Worm (Caenorhabditis elegans): ENCODE data around the gene Y75B8A.32.

The Y75B8A.32 gene

DNA sequence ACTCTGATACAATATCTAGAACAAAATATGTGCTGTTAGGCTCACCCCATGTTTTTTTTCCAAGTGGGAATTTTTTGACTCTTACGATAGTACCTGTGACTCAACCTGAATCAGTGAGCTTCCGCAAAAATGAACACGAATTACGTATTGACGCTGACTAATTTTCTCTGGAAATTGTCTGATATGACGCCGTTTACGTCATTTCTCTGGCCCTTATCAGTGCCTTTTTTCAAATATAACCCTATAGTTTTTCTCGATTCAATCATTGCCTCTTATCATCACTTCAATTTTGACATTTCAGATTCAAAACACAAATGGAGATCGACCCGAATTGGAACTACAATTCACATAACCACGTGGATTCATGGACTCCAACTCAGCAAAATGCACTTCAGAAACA lies 39.6 kb downstream of the Y75B8A.32 start, which contains the start of gene Y75B8A.28:
Gene Y75B8A.28 (plus strand): TSS at position 296 of the 400 bp plus-strand sequence.
- no peak for TF ChIP-seq ztf-4 (tag; optimal IDR thresholded peaks at IDR 0.05)
- no peak for TF ChIP-seq aly-2 (tag; optimal IDR thresholded peaks at IDR 0.05)
- TF ChIP-seq mml-1 (tag; optimal IDR thresholded peaks at IDR 0.05) = no peak
- no peak for TF ChIP-seq nhr-43 (tag; optimal IDR thresholded peaks at IDR 0.05; ENCODE audit: poor library complexity, severe bottlenecking)
- TF ChIP-seq hmg-11 (tag; optimal IDR thresholded peaks at IDR 0.05) = no peak
- no peak for TF ChIP-seq unc-62 (GFP tag; optimal IDR thresholded peaks at IDR 0.05)
- TF ChIP-seq ama-1 (optimal IDR thresholded peaks at IDR 0.05) = no peak
- TF ChIP-seq nhr-77 (tag; optimal IDR thresholded peaks at IDR 0.05) = no peak
- peak; percentile 99 for TF ChIP-seq pqm-1 (tag; optimal IDR thresholded peaks at IDR 0.05)
- no peak for TF ChIP-seq nhr-11 (tag; optimal IDR thresholded peaks at IDR 0.05)
- peak; percentile 96 for TF ChIP-seq elt-2 (tag; optimal IDR thresholded peaks at IDR 0.05)
- no peak for TF ChIP-seq zag-1 (tag; optimal IDR thresholded peaks at IDR 0.05)
- TF ChIP-seq eor-1 (tag; optimal IDR thresholded peaks at IDR 0.05) = no peak
- TF ChIP-seq R02D3.7 (tag; optimal IDR thresholded peaks at IDR 0.05) = no peak
- no peak for TF ChIP-seq ztf-11 (tag; optimal IDR thresholded peaks at IDR 0.05)
- no peak for TF ChIP-seq egl-5 (tag; optimal IDR thresholded peaks at IDR 0.05)
- TF ChIP-seq fos-1 (tag; optimal IDR thresholded peaks at IDR 0.05) = peak; percentile 84
- peak; percentile 91 for TF ChIP-seq jun-1 (tag; optimal IDR thresholded peaks at IDR 0.05)
- peak; percentile 50 for TF ChIP-seq pha-4 (tag; optimal IDR thresholded peaks at IDR 0.05)
- TF ChIP-seq mdl-1 (tag; optimal IDR thresholded peaks at IDR 0.05) = no peak
- no peak for TF ChIP-seq nhr-28 (tag; optimal IDR thresholded peaks at IDR 0.05)
- no peak for TF ChIP-seq unc-39 (tag; optimal IDR thresholded peaks at IDR 0.05)
- TF ChIP-seq nhr-67 (tag; optimal IDR thresholded peaks at IDR 0.05) = no peak
- TF ChIP-seq egl-27 (tag; optimal IDR thresholded peaks at IDR 0.05) = no peak

DNA sequence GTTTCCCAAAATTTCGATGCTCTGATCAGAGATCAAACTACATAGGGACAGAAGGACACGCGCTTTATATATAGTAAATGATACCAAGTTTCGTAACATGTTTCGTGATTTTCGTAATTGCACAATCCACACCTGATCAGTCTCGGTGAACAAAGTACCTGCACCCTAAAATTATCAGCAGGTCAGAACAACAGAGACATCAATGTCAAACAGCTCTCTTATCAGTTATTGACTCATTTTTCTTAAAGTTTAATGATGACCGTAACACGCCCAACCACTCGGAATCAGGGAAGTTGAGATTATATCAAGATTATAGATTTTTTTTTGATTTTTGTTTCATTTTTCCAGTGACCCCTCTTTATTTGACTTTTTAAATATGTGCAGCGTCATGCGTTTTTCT lies 40.9 kb downstream of the Y75B8A.32 start:
- TF ChIP-seq skn-1 (tag; optimal IDR thresholded peaks at IDR 0.05) = no peak
- TF ChIP-seq pha-4 (tag; optimal IDR thresholded peaks at IDR 0.05) = peak; percentile 11
- TF ChIP-seq fos-1 (tag; optimal IDR thresholded peaks at IDR 0.05) = no peak
- no peak for TF ChIP-seq tbx-2 (tag; optimal IDR thresholded peaks at IDR 0.05)
- peak; percentile 83 for TF ChIP-seq jun-1 (tag; optimal IDR thresholded peaks at IDR 0.05)
- TF ChIP-seq ceh-82 (tag; optimal IDR thresholded peaks at IDR 0.05) = no peak
- no peak for TF ChIP-seq mdl-1 (tag; optimal IDR thresholded peaks at IDR 0.05)
- no peak for TF ChIP-seq daf-12 (tag; optimal IDR thresholded peaks at IDR 0.05)
- TF ChIP-seq zag-1 (tag; optimal IDR thresholded peaks at IDR 0.05) = no peak
- TF ChIP-seq fkh-10 (GFP tag; optimal IDR thresholded peaks at IDR 0.05) = no peak
- TF ChIP-seq ZK546.5 (tag; optimal IDR thresholded peaks at IDR 0.05) = no peak
- peak; percentile 88 for TF ChIP-seq pqm-1 (tag; optimal IDR thresholded peaks at IDR 0.05)
- no peak for TF ChIP-seq ceh-9 (tag; optimal IDR thresholded peaks at IDR 0.05)
- TF ChIP-seq elt-2 (tag; optimal IDR thresholded peaks at IDR 0.05) = peak; percentile 91

ce11 chrIII:12315179-12315578 lies 43.2 kb downstream of the Y75B8A.32 start, which contains the start of gene Y75B8A.37:
Gene Y75B8A.37, plus strand, starts transcription at chrIII:12315479.
- TF ChIP-seq snpc-4 (tag; optimal IDR thresholded peaks at IDR 0.05) (no peak), pha-4 (tag; optimal IDR thresholded peaks at IDR 0.05) (no peak), nhr-25 (tag; optimal IDR thresholded peaks at IDR 0.05) (no peak), zag-1 (tag; optimal IDR thresholded peaks at IDR 0.05) (no peak), hmg-11 (tag; optimal IDR thresholded peaks at IDR 0.05) (no peak), mdl-1 (tag; optimal IDR thresholded peaks at IDR 0.05) (no peak), jun-1 (tag; optimal IDR thresholded peaks at IDR 0.05) (no peak), nhr-28 (tag; optimal IDR thresholded peaks at IDR 0.05) (no peak), ceh-82 (tag; optimal IDR thresholded peaks at IDR 0.05) (no peak), mml-1 (tag; optimal IDR thresholded peaks at IDR 0.05) (no peak), ceh-16 (tag; optimal IDR thresholded peaks at IDR 0.05) (no peak), nhr-43 (tag; optimal IDR thresholded peaks at IDR 0.05; ENCODE audit: poor library complexity, severe bottlenecking) (no peak), unc-39 (tag; optimal IDR thresholded peaks at IDR 0.05) (no peak)

DNA sequence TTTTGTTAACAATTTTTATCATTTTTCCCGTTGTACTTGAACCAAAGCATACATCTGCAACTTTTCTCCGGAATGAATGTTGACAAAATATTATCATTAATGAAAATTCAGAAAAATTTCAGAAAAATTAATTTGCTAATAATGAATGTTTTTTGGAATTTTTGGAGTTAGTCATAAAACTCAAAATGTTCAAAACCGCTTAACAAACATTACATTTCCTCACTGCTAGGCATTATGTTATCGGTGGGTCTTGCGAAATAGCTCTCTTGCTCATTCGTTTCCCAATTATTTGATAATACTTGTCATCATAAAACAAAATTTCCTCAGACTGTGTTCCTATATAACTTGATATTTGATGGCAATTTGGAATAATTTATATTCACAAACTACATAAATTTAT lies 45.5 kb downstream of the Y75B8A.32 start, which contains the start of gene Y75B8A.39:
Gene Y75B8A.39 (plus strand): TSS at position 301 of the 400 bp plus-strand sequence.
- TF ChIP-seq zag-1 (tag; optimal IDR thresholded peaks at IDR 0.05) (no peak), ama-1 (optimal IDR thresholded peaks at IDR 0.05) (no peak), R02D3.7 (tag; optimal IDR thresholded peaks at IDR 0.05) (no peak), ceh-28 (tag; optimal IDR thresholded peaks at IDR 0.05) (no peak), nhr-67 (tag; optimal IDR thresholded peaks at IDR 0.05) (no peak), lsy-12 (tag; optimal IDR thresholded peaks at IDR 0.05) (no peak), nhr-25 (tag; optimal IDR thresholded peaks at IDR 0.05) (no peak), unc-39 (tag; optimal IDR thresholded peaks at IDR 0.05) (no peak), jun-1 (tag; optimal IDR thresholded peaks at IDR 0.05) (no peak), sea-2 (GFP tag; optimal IDR thresholded peaks at IDR 0.05) (no peak), fkh-10 (GFP tag; optimal IDR thresholded peaks at IDR 0.05) (no peak), nhr-23 (tag; optimal IDR thresholded peaks at IDR 0.05) (no peak), lin-39 (tag; optimal IDR thresholded peaks at IDR 0.05) (no peak), ceh-16 (tag; optimal IDR thresholded peaks at IDR 0.05) (no peak), fkh-2 (tag; optimal IDR thresholded peaks at IDR 0.05) (no peak), nhr-11 (tag; optimal IDR thresholded peaks at IDR 0.05) (no peak), lin-15B (tag; optimal IDR thresholded peaks at IDR 0.05) (no peak), tbx-2 (tag; optimal IDR thresholded peaks at IDR 0.05) (no peak)
